Worm (Caenorhabditis elegans): ENCODE results near the gene arp-11.

ce11 chrIV:7903359-7903758 lies 1.3 kb upstream of the arp-11 start, which contains the start of gene C49H3.6:
- TF ChIP-seq sptf-1 (tag; optimal IDR thresholded peaks at IDR 0.05), result no peak
- no peak for TF ChIP-seq pha-4 (tag; optimal IDR thresholded peaks at IDR 0.05)
- no peak for TF ChIP-seq mep-1 (tag; optimal IDR thresholded peaks at IDR 0.05)
- no peak for TF ChIP-seq nhr-76 (tag; optimal IDR thresholded peaks at IDR 0.05)
- no peak for TF ChIP-seq lin-13 (tag; optimal IDR thresholded peaks at IDR 0.05)
- TF ChIP-seq nhr-237 (tag; optimal IDR thresholded peaks at IDR 0.05), result no peak
- no peak for TF ChIP-seq unc-62 (GFP tag; optimal IDR thresholded peaks at IDR 0.05)
- no peak for TF ChIP-seq elt-3 (tag; optimal IDR thresholded peaks at IDR 0.05)
- TF ChIP-seq ceh-83 (GFP tag; optimal IDR thresholded peaks at IDR 0.05), result no peak
- no peak for TF ChIP-seq nhr-12 (tag; optimal IDR thresholded peaks at IDR 0.05)
- no peak for TF ChIP-seq blmp-1 (tag; optimal IDR thresholded peaks at IDR 0.05)

Measured in whole organism, mixed stage, embryonic.